Worm (Caenorhabditis elegans): Measurements from ENCODE around the gene slc-36.5.

Gene slc-36.5

ce11 chrII:6900708-6901107, 23.9 kb upstream of the slc-36.5 start:
- no peak for TF ChIP-seq mdl-1 (tag; optimal IDR thresholded peaks at IDR 0.05)
- no peak for TF ChIP-seq R02D3.7 (tag; optimal IDR thresholded peaks at IDR 0.05)
- no peak for TF ChIP-seq C34F6.9 (tag; optimal IDR thresholded peaks at IDR 0.05)
- TF ChIP-seq nhr-23 (tag; optimal IDR thresholded peaks at IDR 0.05) = no peak
- no peak for TF ChIP-seq fos-1 (tag; optimal IDR thresholded peaks at IDR 0.05)

ce11 chrII:6898017-6898779, 21.3 kb upstream of the slc-36.5 start, which contains the start of gene hrpl-1:
Gene hrpl-1, plus strand, starts transcription at chrII:6898729.
- no peak for TF ChIP-seq ceh-82 (tag; optimal IDR thresholded peaks at IDR 0.05)
- TF ChIP-seq elt-3 (tag; optimal IDR thresholded peaks at IDR 0.05) = no peak
- peak; percentile 29 for TF ChIP-seq sma-9 (GFP tag; optimal IDR thresholded peaks at IDR 0.05)
- no peak for TF ChIP-seq sma-9 (tag; optimal IDR thresholded peaks at IDR 0.05)
- no peak for TF ChIP-seq nhr-10 (tag; optimal IDR thresholded peaks at IDR 0.05)
- peak in 1 of 2 experiments; percentile 19 for TF ChIP-seq lsy-2 (tag; optimal IDR thresholded peaks at IDR 0.05)
- no peak for TF ChIP-seq zag-1 (tag; optimal IDR thresholded peaks at IDR 0.05)
- peak; percentile 23 for TF ChIP-seq C34F6.9 (tag; optimal IDR thresholded peaks at IDR 0.05)
- no peak for TF ChIP-seq unc-39 (tag; optimal IDR thresholded peaks at IDR 0.05)
- no peak for TF ChIP-seq mab-5 (tag; optimal IDR thresholded peaks at IDR 0.05)
- no peak for TF ChIP-seq ztf-1 (GFP tag; conservative IDR thresholded peaks at IDR 0.05)
- no peak for TF ChIP-seq R02D3.7 (tag; optimal IDR thresholded peaks at IDR 0.05)
- TF ChIP-seq ceh-16 (tag; optimal IDR thresholded peaks at IDR 0.05) = no peak
- no peak for TF ChIP-seq nhr-25 (tag; optimal IDR thresholded peaks at IDR 0.05)
- TF ChIP-seq crh-2 (tag; optimal IDR thresholded peaks at IDR 0.05) = no peak
- TF ChIP-seq ZK546.5 (tag; optimal IDR thresholded peaks at IDR 0.05) = no peak
- TF ChIP-seq nhr-23 (tag; optimal IDR thresholded peaks at IDR 0.05) = no peak
- TF ChIP-seq lin-11 (tag; optimal IDR thresholded peaks at IDR 0.05) = no peak
- no peak for TF ChIP-seq elt-1 (tag; optimal IDR thresholded peaks at IDR 0.05)
- TF ChIP-seq ztf-4 (tag; optimal IDR thresholded peaks at IDR 0.05) = no peak
- TF ChIP-seq unc-55 (GFP tag; optimal IDR thresholded peaks at IDR 0.05) = peak; percentile 26
- no peak for TF ChIP-seq alr-1 (tag; optimal IDR thresholded peaks at IDR 0.05)
- TF ChIP-seq sma-3 (GFP tag; optimal IDR thresholded peaks at IDR 0.05) = peak; percentile 33
- peak; percentile 40 for TF ChIP-seq fos-1 (tag; optimal IDR thresholded peaks at IDR 0.05)

ce11 chrII:6897507-6897906, 20.6 kb upstream of the slc-36.5 start, which contains the start of gene C44B7.11:
Gene C44B7.11, minus strand, starts transcription at chrII:6897540.
- no peak for TF ChIP-seq dmd-4 (tag; optimal IDR thresholded peaks at IDR 0.05)
- no peak for TF ChIP-seq zag-1 (tag; optimal IDR thresholded peaks at IDR 0.05)
- no peak for TF ChIP-seq sma-9 (GFP tag; optimal IDR thresholded peaks at IDR 0.05)
- TF ChIP-seq sma-9 (tag; optimal IDR thresholded peaks at IDR 0.05) = no peak
- TF ChIP-seq blmp-1 (tag; optimal IDR thresholded peaks at IDR 0.05; ENCODE audit: insufficient read depth) = no peak
- TF ChIP-seq ztf-4 (tag; optimal IDR thresholded peaks at IDR 0.05) = no peak
- TF ChIP-seq fos-1 (tag; optimal IDR thresholded peaks at IDR 0.05) = peak; percentile 52
- TF ChIP-seq ama-1 (optimal IDR thresholded peaks at IDR 0.05) = no peak

- no peak for TF ChIP-seq unc-62 (GFP tag; optimal IDR thresholded peaks at IDR 0.05)
- no peak for TF ChIP-seq elt-3 (tag; optimal IDR thresholded peaks at IDR 0.05)
- no peak for TF ChIP-seq nhr-10 (tag; optimal IDR thresholded peaks at IDR 0.05)
- no peak for TF ChIP-seq mdl-1 (tag; optimal IDR thresholded peaks at IDR 0.05)
- no peak for TF ChIP-seq nhr-11 (tag; optimal IDR thresholded peaks at IDR 0.05)
- peak in 1 of 2 experiments; percentile 35 for TF ChIP-seq lsy-2 (tag; optimal IDR thresholded peaks at IDR 0.05)
- no peak for TF ChIP-seq nhr-129 (tag; optimal IDR thresholded peaks at IDR 0.05)
These were observed 16.9 kb upstream of the slc-36.5 start, which contains the start of gene adal-1 for ce11 chrII:6893589-6894245. Gene adal-1, minus strand, starts transcription at chrII:6893639.

ce11 chrII:6891838-6892237, 15.0 kb upstream of the slc-36.5 start:
- TF ChIP-seq Y55F3AM.14 (GFP tag; optimal IDR thresholded peaks at IDR 0.05) (peak; percentile 6), nhr-25 (tag; optimal IDR thresholded peaks at IDR 0.05) (peak; percentile 36), crh-2 (tag; optimal IDR thresholded peaks at IDR 0.05) (peak; percentile 60), C34F6.9 (tag; optimal IDR thresholded peaks at IDR 0.05) (peak; percentile 11), F13H6.1 (tag; optimal IDR thresholded peaks at IDR 0.05) (peak; percentile 68), ztf-1 (GFP tag; conservative IDR thresholded peaks at IDR 0.05) (no peak), gmeb-1 (tag; optimal IDR thresholded peaks at IDR 0.05) (peak; percentile 50), unc-62 (GFP tag; optimal IDR thresholded peaks at IDR 0.05) (no peak), nhr-21 (tag; optimal IDR thresholded peaks at IDR 0.05) (peak; percentile 78), aly-2 (tag; optimal IDR thresholded peaks at IDR 0.05) (no peak), sma-3 (GFP tag; optimal IDR thresholded peaks at IDR 0.05) (peak; percentile 74), ztf-4 (tag; optimal IDR thresholded peaks at IDR 0.05) (no peak), mdl-1 (tag; optimal IDR thresholded peaks at IDR 0.05) (peak in 1 of 2 experiments; percentile 42), nhr-129 (tag; optimal IDR thresholded peaks at IDR 0.05) (peak; percentile 89), blmp-1 (tag; optimal IDR thresholded peaks at IDR 0.05; ENCODE audit: insufficient read depth) (peak; percentile 73), peb-1 (tag; optimal IDR thresholded peaks at IDR 0.05) (no peak), lsy-2 (tag; optimal IDR thresholded peaks at IDR 0.05) (peak in 1 of 2 experiments; percentile 47), ama-1 (optimal IDR thresholded peaks at IDR 0.05) (peak; percentile 59), sem-4 (tag; optimal IDR thresholded peaks at IDR 0.05) (no peak), unc-39 (tag; optimal IDR thresholded peaks at IDR 0.05) (no peak), fos-1 (tag; optimal IDR thresholded peaks at IDR 0.05) (peak; percentile 64), nhr-6 (tag; optimal IDR thresholded peaks at IDR 0.05) (peak; percentile 47), sma-9 (GFP tag; optimal IDR thresholded peaks at IDR 0.05) (peak; percentile 87), sma-9 (tag; optimal IDR thresholded peaks at IDR 0.05) (no peak)

Measured in whole organism, L2 larva.